Worm (Caenorhabditis elegans) whole organism, L4/young adult: ENCODE results near the gene hex-3.

Experiments
- W03F9.2 ChIP-seq: fragments of 150-350 bp; optimal IDR thresholded peaks from 2 replicates; lab custom pipeline; 2014; ENCODE audit warnings: missing biosample characterization, missing genetic modification characterization
- dao-5 ChIP-seq: sonication (generic microtip); optimal IDR thresholded peaks from 2 replicates; lab custom pipeline; 2016; ENCODE audit warnings: missing genotype, missing genetic modification characterization, moderate library complexity, missing compliant biosample characterization
- him-1 ChIP-seq: sonication (generic microtip); optimal IDR thresholded peaks from 2 replicates; lab custom pipeline; 2016; ENCODE audit warnings: missing genotype, missing genetic modification reagents, missing genetic modification characterization, missing compliant biosample characterization

- TF ChIP-seq him-1 (tag; lab: Kevin White, UChicago) (peak; percentile 30), dao-5 (tag; lab: Kevin White, UChicago) (no peak), W03F9.2 (tag; lab: Kevin White, UChicago) (peak; percentile 69)
These were observed 4.1 kb upstream of the hex-3 start, which contains the start of gene pde-12 for ce11 chrIII:10844873-10845272.
